Worm (Caenorhabditis elegans) whole organism, late embryonic: ENCODE measurements around the gene grl-26.

Experiments
- C08G9.2 ChIP-seq: sonication (generic microtip); optimal IDR thresholded peaks from 2 replicates; lab custom pipeline; 2016; ENCODE audit warnings: mild to moderate bottlenecking, missing genetic modification characterization, moderate library complexity, missing compliant biosample characterization
- K09A11.1 ChIP-seq: sonication (generic microtip); optimal IDR thresholded peaks from 2 replicates; lab custom pipeline; 2017; ENCODE audit warnings: antibody characterized with exemption, mild to moderate bottlenecking, missing genetic modification characterization, missing compliant biosample characterization; ENCODE audit not compliant: insufficient read depth
- ama-1 ChIP-seq: fragments of 150-350 bp; optimal IDR thresholded peaks from 2 replicates; lab custom pipeline; 2014
- ceh-14 ChIP-seq: sonication (generic microtip); optimal IDR thresholded peaks from 2 replicates; lab custom pipeline; 2016; ENCODE audit warnings: missing genotype, missing genetic modification characterization, missing compliant biosample characterization
- ceh-24 ChIP-seq: sonication (generic microtip); optimal IDR thresholded peaks from 2 replicates; lab custom pipeline; 2016; ENCODE audit warnings: mild to moderate bottlenecking, missing genetic modification characterization, missing compliant biosample characterization
- ceh-45 ChIP-seq: fragments of 200-800 bp; sonication (Bioruptor generic); IDR thresholded peaks from 2 replicates; pipeline ENCODE4 v1.3.6; 2022; ENCODE audit warnings: missing genetic modification reagents, missing genetic modification characterization, missing compliant biosample characterization
- ceh-48 ChIP-seq: sonication (generic microtip); optimal IDR thresholded peaks from 2 replicates; lab custom pipeline; 2016; ENCODE audit warnings: missing genetic modification characterization, inconsistent platforms, missing compliant biosample characterization
- che-1 ChIP-seq: sonication (generic microtip); optimal IDR thresholded peaks from 2 replicates; lab custom pipeline; 2016; ENCODE audit warnings: mild to moderate bottlenecking, missing genetic modification characterization, missing compliant biosample characterization
- dve-1 ChIP-seq: sonication (generic microtip); optimal IDR thresholded peaks from 2 replicates; lab custom pipeline; 2017; ENCODE audit warnings: antibody characterized with exemption, mild to moderate bottlenecking, missing genetic modification characterization, missing compliant biosample characterization
- elt-2 ChIP-seq: sonication (generic microtip); optimal IDR thresholded peaks from 2 replicates; lab custom pipeline; 2016; ENCODE audit warnings: missing genetic modification reagents, missing genetic modification characterization, missing compliant biosample characterization
- hlh-15 ChIP-seq: sonication (generic microtip); optimal IDR thresholded peaks from 2 replicates; lab custom pipeline; 2016; ENCODE audit warnings: missing genetic modification characterization, missing compliant biosample characterization
- hlh-30 ChIP-seq: sonication (generic microtip); optimal IDR thresholded peaks from 2 replicates; lab custom pipeline; 2017; ENCODE audit warnings: antibody characterized with exemption, missing genetic modification characterization, missing compliant biosample characterization; ENCODE audit not compliant: insufficient read depth
- hlh-6 ChIP-seq: sonication (generic microtip); optimal IDR thresholded peaks from 2 replicates; lab custom pipeline; 2016; ENCODE audit warnings: missing genotype, missing genetic modification characterization, missing compliant biosample characterization
- lin-11 ChIP-seq: fragments of 200-800 bp; sonication (Bioruptor generic); optimal IDR thresholded peaks from 2 replicates; lab custom pipeline; 2018; ENCODE audit warnings: mild to moderate bottlenecking, missing genetic modification characterization, missing compliant biosample characterization
- madf-2 ChIP-seq: sonication (generic microtip); optimal IDR thresholded peaks from 2 replicates; lab custom pipeline; 2017; ENCODE audit warnings: missing genetic modification characterization, missing compliant biosample characterization
- mec-3 ChIP-seq: sonication (generic microtip); optimal IDR thresholded peaks from 2 replicates; lab custom pipeline; 2016; ENCODE audit warnings: borderline replicate concordance, missing genetic modification characterization, missing compliant biosample characterization
- nfya-1 ChIP-seq: sonication (generic microtip); optimal IDR thresholded peaks from 2 replicates; lab custom pipeline; 2017; ENCODE audit warnings: missing genetic modification characterization, mild to moderate bottlenecking, missing compliant biosample characterization, antibody characterized with exemption, moderate library complexity
- npax-4 ChIP-seq: sonication (generic microtip); optimal IDR thresholded peaks from 2 replicates; lab custom pipeline; 2016; ENCODE audit warnings: missing genetic modification characterization, missing compliant biosample characterization
- pat-9 ChIP-seq: fragments of 200-800 bp; sonication (Bioruptor generic); optimal IDR thresholded peaks from 2 replicates; lab custom pipeline; 2018; ENCODE audit warnings: mild to moderate bottlenecking, missing genetic modification characterization, moderate library complexity, missing compliant biosample characterization
- pax-1 ChIP-seq: fragments of 150-350 bp; optimal IDR thresholded peaks from 2 replicates; lab custom pipeline; 2014; ENCODE audit warnings: missing biosample characterization, missing genetic modification characterization
- pha-2 ChIP-seq: sonication (generic microtip); optimal IDR thresholded peaks from 2 replicates; lab custom pipeline; 2017; ENCODE audit warnings: mild to moderate bottlenecking, missing genetic modification characterization, missing compliant biosample characterization
- pros-1 ChIP-seq: fragments of 150-350 bp; optimal IDR thresholded peaks from 2 replicates; lab custom pipeline; 2014; ENCODE audit warnings: missing biosample characterization, missing genetic modification reagents, missing genetic modification characterization
- sox-4 ChIP-seq: sonication (generic microtip); optimal IDR thresholded peaks from 2 replicates; lab custom pipeline; 2017; ENCODE audit warnings: mild to moderate bottlenecking, missing genetic modification characterization, inconsistent platforms, missing compliant biosample characterization
- syd-9 ChIP-seq: sonication (generic microtip); optimal IDR thresholded peaks from 2 replicates; lab custom pipeline; 2016; ENCODE audit warnings: mild to moderate bottlenecking, missing genetic modification characterization, moderate library complexity, missing compliant biosample characterization
- tbx-2 ChIP-seq: sonication (generic microtip); optimal IDR thresholded peaks from 2 replicates; lab custom pipeline; 2016; ENCODE audit warnings: missing genetic modification characterization, missing compliant biosample characterization
- tbx-7 ChIP-seq: sonication (generic microtip); optimal IDR thresholded peaks from 2 replicates; lab custom pipeline; 2016; ENCODE audit warnings: missing genotype, missing genetic modification characterization, missing compliant biosample characterization
- unc-55 ChIP-seq: sonication (generic microtip); optimal IDR thresholded peaks from 2 replicates; lab custom pipeline; 2017; ENCODE audit warnings: missing biosample characterization, missing genetic modification reagents, missing genetic modification characterization
- ztf-16 ChIP-seq: sonication (generic microtip); optimal IDR thresholded peaks from 2 replicates; lab custom pipeline; 2017; ENCODE audit warnings: missing genetic modification characterization, missing compliant biosample characterization

Gene grl-26

ce11 chrIV:303264-303663, 19.4 kb downstream of the grl-26 start:
- no peak for TF ChIP-seq ceh-45 (GFP tag; lab: Robert Waterston, UW)
- TF ChIP-seq nfya-1 = no peak
- no peak for TF ChIP-seq ceh-48 (tag; lab: Kevin White, UChicago)
- TF ChIP-seq unc-55 (GFP tag; lab: Kevin White, UChicago) = no peak

DNA sequence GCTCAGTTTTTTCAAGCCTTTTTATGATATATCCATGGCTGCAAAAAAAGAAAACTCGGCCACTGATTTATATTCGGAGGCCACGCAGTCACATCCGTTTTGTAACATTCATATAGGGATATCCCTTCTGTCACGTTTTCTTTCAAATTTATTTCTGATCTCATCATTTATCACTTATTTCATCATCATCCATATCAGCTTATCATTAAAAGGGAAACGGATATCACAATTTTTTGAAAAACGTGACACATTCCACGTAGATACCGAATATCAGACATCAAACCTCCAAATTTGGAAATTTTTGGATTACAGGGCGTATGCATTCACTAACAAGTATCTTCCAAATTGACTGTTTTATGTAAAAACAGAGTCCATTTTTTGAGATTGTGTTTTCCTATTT, 19.9 kb downstream of the grl-26 start:
- TF ChIP-seq pha-2 (no peak), sox-4 (tag; lab: Kevin White, UChicago) (no peak)

- TF ChIP-seq K09A11.1 (tag; lab: Kevin White, UChicago) (no peak), ceh-14 (tag; lab: Kevin White, UChicago) (no peak), sox-4 (tag; lab: Kevin White, UChicago) (no peak), pax-1 (no peak), dve-1 (tag; lab: Kevin White, UChicago) (no peak), unc-55 (GFP tag; lab: Kevin White, UChicago) (no peak), elt-2 (tag; lab: Kevin White, UChicago) (no peak), hlh-6 (tag; lab: Kevin White, UChicago) (no peak), tbx-7 (tag; lab: Kevin White, UChicago) (no peak), ceh-24 (tag; lab: Kevin White, UChicago) (no peak), madf-2 (tag; lab: Kevin White, UChicago) (no peak)
- TF ChIP-seq, all 69 proteins: peak for 0
Observed at ce11 chrIV:300307-300706, 22.3 kb downstream of the grl-26 start.

- TF ChIP-seq hlh-30 = no peak
- no peak for TF ChIP-seq elt-2 (tag; lab: Kevin White, UChicago)
- TF ChIP-seq K09A11.1 (tag; lab: Kevin White, UChicago) = no peak
- TF ChIP-seq pat-9 (tag; lab: Kevin White, UChicago) = no peak
- no peak for TF ChIP-seq ztf-16 (tag; lab: Kevin White, UChicago)
- TF ChIP-seq hlh-15 (tag; lab: Kevin White, UChicago) = no peak
Observed at ce11 chrIV:299190-299589, 23.4 kb downstream of the grl-26 start.

- TF ChIP-seq tbx-7 (tag; lab: Kevin White, UChicago) = no peak
- no peak for TF ChIP-seq lin-11
- TF ChIP-seq ceh-45 (GFP tag; lab: Robert Waterston, UW) = no peak
- TF ChIP-seq hlh-15 (tag; lab: Kevin White, UChicago) = no peak
- TF ChIP-seq C08G9.2 (tag; lab: Kevin White, UChicago) = no peak
- TF ChIP-seq tbx-2 (tag; lab: Kevin White, UChicago) = no peak
- no peak for TF ChIP-seq ama-1 (lab: Kevin White, UChicago)
- no peak for TF ChIP-seq hlh-6 (tag; lab: Kevin White, UChicago)
- no peak for TF ChIP-seq syd-9 (tag; lab: Kevin White, UChicago)
- no peak for TF ChIP-seq npax-4 (tag; lab: Kevin White, UChicago)
- TF ChIP-seq mec-3 = no peak
- no peak for TF ChIP-seq ztf-16 (tag; lab: Kevin White, UChicago)
Observed at ce11 chrIV:298204-298603, 24.4 kb downstream of the grl-26 start, which contains the start of gene pnp-1. Gene pnp-1 (minus strand): TSS chrIV:298304.

- peak; percentile 20 for TF ChIP-seq elt-2 (tag; lab: Kevin White, UChicago)
- no peak for TF ChIP-seq pros-1 (tag; lab: Kevin White, UChicago)
Observed at ce11 chrIV:296849-297248, 25.8 kb downstream of the grl-26 start.

DNA sequence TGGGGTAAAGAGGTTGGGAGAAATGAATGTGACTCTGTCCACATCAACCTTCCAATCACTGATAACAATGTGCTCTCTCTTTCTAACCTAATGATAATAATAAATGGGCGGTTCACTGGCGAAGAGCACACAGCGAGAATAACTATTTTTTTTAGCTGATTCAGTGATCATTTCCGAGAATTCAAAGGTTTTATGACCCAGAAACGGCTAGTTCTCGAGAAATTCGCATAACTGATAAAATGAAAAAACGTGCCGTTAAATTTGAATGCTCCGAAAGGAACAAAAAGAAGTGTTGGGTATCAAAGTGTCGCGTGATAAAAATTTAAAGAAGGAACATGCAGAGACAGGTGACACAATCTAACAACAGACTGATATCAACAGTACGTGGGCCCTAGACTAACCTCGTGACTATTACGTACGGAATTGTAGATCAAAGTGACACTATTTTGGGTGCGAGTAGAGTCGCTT, 26.8 kb downstream of the grl-26 start:
- peak; percentile 80 for TF ChIP-seq elt-2 (tag; lab: Kevin White, UChicago)
- TF ChIP-seq che-1 (tag; lab: Kevin White, UChicago) = no peak
